Worm (Caenorhabditis elegans): ENCODE data around the gene T25D1.2.

The T25D1.2 gene

ce11 chrX:16481026-16481425 lies 34.3 kb upstream of the T25D1.2 start:
- no peak for TF ChIP-seq mcd-1 (GFP tag; IDR thresholded peaks at IDR 0.05)
- TF ChIP-seq Y53G8AR.9 (GFP tag; conservative IDR thresholded peaks at IDR 0.05), result no peak
- no peak for TF ChIP-seq B0261.1 (tag; optimal IDR thresholded peaks at IDR 0.05)
- TF ChIP-seq F22D6.2 (tag; optimal IDR thresholded peaks at IDR 0.05), result no peak
- no peak for TF ChIP-seq snpc-1.1 (tag; optimal IDR thresholded peaks at IDR 0.05; ENCODE audit: insufficient read depth)
- TF ChIP-seq nfya-2 (GFP tag; IDR thresholded peaks at IDR 0.05), result no peak
- no peak for TF ChIP-seq F10E7.11 (tag; optimal IDR thresholded peaks at IDR 0.05)
- TF ChIP-seq aptf-3 (GFP tag; IDR thresholded peaks at IDR 0.05), result no peak
- TF ChIP-seq mxl-1 (tag; optimal IDR thresholded peaks at IDR 0.05), result no peak
- TF ChIP-seq B0019.2 (GFP tag; conservative IDR thresholded peaks at IDR 0.05), result no peak
- no peak for TF ChIP-seq tbp1 (GFP tag; optimal IDR thresholded peaks at IDR 0.05)
- no peak for TF ChIP-seq ceh-100 (GFP tag; IDR thresholded peaks at IDR 0.05)
- TF ChIP-seq F57C9.4 (tag; optimal IDR thresholded peaks at IDR 0.05), result no peak
- no peak for TF ChIP-seq ztf-18 (tag; optimal IDR thresholded peaks at IDR 0.05)
- TF ChIP-seq snpc-4 (GFP tag; optimal IDR thresholded peaks at IDR 0.05), result no peak
- TF ChIP-seq snpc-4 (tag; optimal IDR thresholded peaks at IDR 0.05), result no peak
- no peak for TF ChIP-seq ztf-6 (GFP tag; IDR thresholded peaks at IDR 0.05)
- TF ChIP-seq unc-130 (GFP tag; optimal IDR thresholded peaks at IDR 0.05), result no peak

DNA sequence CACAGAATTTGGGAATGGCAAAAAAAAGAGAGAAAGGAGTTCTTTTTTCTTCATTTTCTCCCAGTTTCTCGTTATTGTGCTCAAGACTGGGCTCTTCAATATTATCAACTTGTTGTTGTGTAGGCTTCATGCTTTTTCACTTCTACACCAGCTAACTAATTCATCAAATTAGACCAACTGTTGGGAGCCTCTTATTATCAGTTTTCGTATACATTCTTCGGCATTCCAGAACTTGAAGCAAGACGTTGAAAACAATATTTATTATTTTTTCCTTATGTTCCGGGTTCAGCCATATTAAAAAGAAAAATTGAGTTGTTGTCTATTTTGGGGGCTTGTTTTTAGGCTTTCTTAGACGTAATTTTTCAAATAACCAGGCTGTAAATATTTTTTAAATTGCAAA lies 32.4 kb upstream of the T25D1.2 start:
- TF ChIP-seq ceh-27 (GFP tag; optimal IDR thresholded peaks at IDR 0.05), result no peak
- no peak for TF ChIP-seq Y67H2A.10 (GFP tag; conservative IDR thresholded peaks at IDR 0.05)
- no peak for TF ChIP-seq atf-7 (tag; optimal IDR thresholded peaks at IDR 0.05)
- TF ChIP-seq T26A5.8 (tag; optimal IDR thresholded peaks at IDR 0.05), result no peak
- no peak for TF ChIP-seq mcd-1 (GFP tag; IDR thresholded peaks at IDR 0.05)
- no peak for TF ChIP-seq T07F8.4 (tag; optimal IDR thresholded peaks at IDR 0.05)
- no peak for TF ChIP-seq dpff-1 (tag; optimal IDR thresholded peaks at IDR 0.05)
- no peak for TF ChIP-seq hlh-26 (GFP tag; conservative IDR thresholded peaks at IDR 0.05)
- TF ChIP-seq lin-35 (GFP tag; optimal IDR thresholded peaks at IDR 0.05), result no peak

DNA sequence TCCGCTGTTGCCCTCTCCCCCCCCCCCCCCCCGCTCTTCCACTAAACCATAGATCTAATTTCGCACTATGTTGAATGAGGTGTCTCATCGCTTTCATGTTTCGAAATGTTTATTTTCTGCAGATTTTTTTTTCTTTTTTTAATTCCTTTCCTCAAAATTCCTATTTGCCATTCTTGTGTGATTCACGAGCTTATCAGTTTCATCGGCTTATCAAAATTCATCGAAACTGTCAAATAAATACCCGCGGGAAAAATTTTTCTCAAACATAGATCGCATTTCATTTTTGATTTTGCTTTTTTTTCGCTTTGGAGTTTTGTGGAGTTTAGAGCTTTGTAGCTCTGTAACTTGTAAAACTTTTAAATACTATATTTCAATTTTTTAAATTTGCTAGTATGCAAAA lies 31.3 kb upstream of the T25D1.2 start:
- TF ChIP-seq nhr-120 (GFP tag; IDR thresholded peaks at IDR 0.05) (no peak), cebp-1 (GFP tag; IDR thresholded peaks at IDR 0.05) (no peak), cebp-1 (tag; optimal IDR thresholded peaks at IDR 0.05) (peak; percentile 55), egrh-3 (GFP tag; IDR thresholded peaks at IDR 0.05) (peak; percentile 27; the same call in 1 of the 2 replicates)

- TF ChIP-seq Y53F4B.3 (GFP tag; IDR thresholded peaks at IDR 0.05) (no peak), lin-35 (GFP tag; optimal IDR thresholded peaks at IDR 0.05) (peak in 1 of 3 experiments; percentile 4), fkh-3 (tag; optimal IDR thresholded peaks at IDR 0.05) (no peak), ceh-40 (GFP tag; IDR thresholded peaks at IDR 0.05) (no peak), ekl-4 (GFP tag; IDR thresholded peaks at IDR 0.05) (no peak), madf-3 (GFP tag; IDR thresholded peaks at IDR 0.05) (no peak), let-526 (GFP tag; IDR thresholded peaks at IDR 0.05) (no peak), attf-5 (GFP tag; optimal IDR thresholded peaks at IDR 0.05) (no peak), K12H6.12 (tag; optimal IDR thresholded peaks at IDR 0.05) (peak; percentile 13), mel-28 (tag; optimal IDR thresholded peaks at IDR 0.05; ENCODE audit: borderline replicate concordance) (no peak), chd-7 (tag; optimal IDR thresholded peaks at IDR 0.05) (no peak), T07F8.4 (tag; optimal IDR thresholded peaks at IDR 0.05) (no peak), F10E7.11 (tag; optimal IDR thresholded peaks at IDR 0.05) (no peak), F33H1.4 (GFP tag; IDR thresholded peaks at IDR 0.05) (no peak), attf-6 (GFP tag; IDR thresholded peaks at IDR 0.05) (no peak)
Observed at ce11 chrX:16484681-16485080, 30.7 kb upstream of the T25D1.2 start.

Data from whole organism, young adult.